Fruit fly (Drosophila melanogaster): ENCODE data around the gene CG34382.

CG34382 gene

DNA sequence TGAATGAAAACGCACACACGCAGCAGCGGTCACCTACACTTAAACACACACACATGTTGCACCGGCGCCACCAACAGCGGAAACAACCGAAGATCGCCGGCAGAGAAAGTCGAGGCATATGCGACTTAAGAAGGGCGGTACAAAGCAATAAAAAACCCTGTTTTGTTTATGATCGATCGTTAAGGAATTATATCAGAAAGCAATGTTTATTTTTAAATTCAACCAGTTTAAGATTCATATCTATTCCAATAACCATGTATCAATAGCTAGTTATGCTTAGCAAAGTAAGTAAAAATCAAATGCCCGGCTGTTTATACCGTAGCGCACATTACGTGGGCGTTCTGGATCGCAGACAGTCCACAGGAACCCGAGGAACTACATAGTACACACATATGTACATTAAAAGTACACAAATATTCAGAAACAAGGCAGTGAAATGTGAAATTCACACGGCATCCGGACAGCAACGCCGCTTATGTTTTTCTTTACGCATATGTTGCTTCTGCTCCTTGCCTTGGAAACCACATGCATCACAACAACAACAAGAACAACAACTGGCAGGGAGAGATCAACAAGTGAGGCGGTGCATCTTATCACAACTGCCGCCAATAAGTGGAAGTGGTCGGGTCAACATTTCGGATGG, 22.9 kb upstream of the CG34382 start (continued):
- TF ChIP-seq CG17186 (GFP tag; optimal IDR thresholded peaks at IDR 0.05) (peak; percentile 96), pho (GFP tag; optimal IDR thresholded peaks at IDR 0.05) (peak; percentile 92), CG5180 (GFP tag; optimal IDR thresholded peaks at IDR 0.05) (peak; percentile 92), CHES-1-like (GFP tag; optimal IDR thresholded peaks at IDR 0.05) (peak; percentile 97), pros (GFP tag; optimal IDR thresholded peaks at IDR 0.05) (peak; percentile 87), fru (optimal IDR thresholded peaks at IDR 0.05) (no peak), Hmr (GFP tag; optimal IDR thresholded peaks at IDR 0.05) (peak; percentile 88), NC2β (GFP tag; optimal IDR thresholded peaks at IDR 0.05) (peak; percentile 97), gcm2 (GFP tag; optimal IDR thresholded peaks at IDR 0.05) (peak; percentile 96), Fer2 (tag; optimal IDR thresholded peaks at IDR 0.05) (peak; percentile 81), odd (GFP tag; optimal IDR thresholded peaks at IDR 0.05) (peak; percentile 89), az2 (GFP tag; optimal IDR thresholded peaks at IDR 0.05) (peak; percentile 98), CG7963 (GFP tag; IDR thresholded peaks at IDR 0.05; ENCODE audit: partially characterized antibody) (no peak), CG10209 (GFP tag; optimal IDR thresholded peaks at IDR 0.05) (peak; percentile 96), CkIIα-i1 (GFP tag; IDR thresholded peaks at IDR 0.05) (peak; percentile 51; the same call in 1 of the 2 replicates), CG10462 (GFP tag; optimal IDR thresholded peaks at IDR 0.05) (peak; percentile 96), CG17568 (GFP tag; optimal IDR thresholded peaks at IDR 0.05) (peak; percentile 90), CG15073 (GFP tag; optimal IDR thresholded peaks at IDR 0.05) (peak; percentile 85), crp (GFP tag; optimal IDR thresholded peaks at IDR 0.05) (peak; percentile 12 to 67), Neu2 (GFP tag; optimal IDR thresholded peaks at IDR 0.05; ENCODE audit: borderline replicate concordance) (peak; percentile 97), HLH3B (GFP tag; IDR thresholded peaks at IDR 0.05) (peak; percentile 95), CG13296 (GFP tag; optimal IDR thresholded peaks at IDR 0.05) (peak; percentile 92), cg (GFP tag; optimal IDR thresholded peaks at IDR 0.05) (peak; percentile 88), br (optimal IDR thresholded peaks at IDR 0.05) (no peak), CG7987 (GFP tag; optimal IDR thresholded peaks at IDR 0.05) (peak; percentile 90), ab (GFP tag; optimal IDR thresholded peaks at IDR 0.05) (peak; percentile 94), CG30020 (tag; optimal IDR thresholded peaks at IDR 0.05) (peak; percentile 77), Nf-YA (GFP tag; IDR thresholded peaks at IDR 0.05) (peak; percentile 93), CG7556 (GFP tag; optimal IDR thresholded peaks at IDR 0.05) (peak; percentile 94), bab2 (GFP tag; optimal IDR thresholded peaks at IDR 0.05) (peak; percentile 97), Optix (GFP tag; IDR thresholded peaks at IDR 0.05) (peak; percentile 98), Ets65A (GFP tag) (peak; percentile 99), CG18619 (GFP tag; optimal IDR thresholded peaks at IDR 0.05) (peak; percentile 92), sens-2 (GFP tag; IDR thresholded peaks at IDR 0.05) (peak; percentile 98), psq (GFP tag; optimal IDR thresholded peaks at IDR 0.05) (peak; percentile 79), ara (GFP tag; IDR thresholded peaks at IDR 0.05) (peak; percentile 99), p53 (GFP tag; optimal IDR thresholded peaks at IDR 0.05) (peak; percentile 96), CG30403 (GFP tag; optimal IDR thresholded peaks at IDR 0.05) (peak; percentile 97), Poxn (GFP tag; IDR thresholded peaks at IDR 0.05) (peak; percentile 47; the same call in 1 of the 2 replicates), CG3163 (GFP tag; optimal IDR thresholded peaks at IDR 0.05) (peak; percentile 85), repo (GFP tag; optimal IDR thresholded peaks at IDR 0.05) (peak; percentile 97), trem (tag; optimal IDR thresholded peaks at IDR 0.05) (peak; percentile 97), CG7928 (GFP tag; optimal IDR thresholded peaks at IDR 0.05) (peak; percentile 71), gro (GFP tag; optimal IDR thresholded peaks at IDR 0.05) (peak; percentile 93), CG3281 (GFP tag; optimal IDR thresholded peaks at IDR 0.05) (peak; percentile 93), twi (tag; optimal IDR thresholded peaks at IDR 0.05) (peak; percentile 100), CG33213 (GFP tag; optimal IDR thresholded peaks at IDR 0.05) (peak; percentile 96), CG4360 (GFP tag; IDR thresholded peaks at IDR 0.05) (peak; percentile 96), CG32772 (GFP tag; IDR thresholded peaks at IDR 0.05) (peak; percentile 97), Hr39 (optimal IDR thresholded peaks at IDR 0.05) (no peak), CG8359 (GFP tag; optimal IDR thresholded peaks at IDR 0.05; ENCODE audit: borderline replicate concordance) (peak; percentile 95)
